Worm (Caenorhabditis elegans): Measurements from ENCODE around the gene ZK637.14.

ZK637.14 gene

ce11 chrIII:8866983-8867842, 21.7 kb downstream of the ZK637.14 start (continued):
- TF ChIP-seq madf-9 (GFP tag; conservative IDR thresholded peaks at IDR 0.05): no peak
- no peak for TF ChIP-seq egl-43 (GFP tag; IDR thresholded peaks at IDR 0.05)
- no peak for TF ChIP-seq sdz-12 (GFP tag; optimal IDR thresholded peaks at IDR 0.05)
- TF ChIP-seq spr-1 (tag; optimal IDR thresholded peaks at IDR 0.05): no peak
- no peak for TF ChIP-seq Y75B8A.6 (GFP tag; IDR thresholded peaks at IDR 0.05)
- TF ChIP-seq rbr-2 (tag; optimal IDR thresholded peaks at IDR 0.05): peak; percentile 40
- 0 out of 2 replicates have a peak, but pooled peaks have one; percentile 28 for TF ChIP-seq Y105C5A.15 (GFP tag; IDR thresholded peaks at IDR 0.05)
- TF ChIP-seq nhr-41 (GFP tag; IDR thresholded peaks at IDR 0.05): no peak
- TF ChIP-seq Y48G9A.11 (GFP tag; IDR thresholded peaks at IDR 0.05): no peak
- peak; percentile 14; the same call in 1 of the 2 replicates for TF ChIP-seq lin-1 (GFP tag; IDR thresholded peaks at IDR 0.05)
- TF ChIP-seq T26A8.4 (GFP tag; IDR thresholded peaks at IDR 0.05): no peak
- no peak for TF ChIP-seq F37D6.2 (tag; optimal IDR thresholded peaks at IDR 0.05)
- peak; percentile 13 for TF ChIP-seq nhr-25 (tag; optimal IDR thresholded peaks at IDR 0.05; ENCODE audit: borderline replicate concordance, insufficient read depth)
- no peak for TF ChIP-seq daf-19 (GFP tag; conservative IDR thresholded peaks at IDR 0.05)
- TF ChIP-seq ces-1 (GFP tag; optimal IDR thresholded peaks at IDR 0.05): no peak
- peak; percentile 41 for TF ChIP-seq mes-2 (tag; optimal IDR thresholded peaks at IDR 0.05; ENCODE audit: poor library complexity, severe bottlenecking)
- TF ChIP-seq lin-38 (GFP tag; IDR thresholded peaks at IDR 0.05): peak; percentile 13
- no peak for TF ChIP-seq ztf-11 (tag; optimal IDR thresholded peaks at IDR 0.05)
- TF ChIP-seq T20F7.1 (GFP tag; optimal IDR thresholded peaks at IDR 0.05): no peak
- TF ChIP-seq F44E2.7 (GFP tag; IDR thresholded peaks at IDR 0.05): no peak
- peak; percentile 38 for TF ChIP-seq hlh-11 (tag; optimal IDR thresholded peaks at IDR 0.05)
- TF ChIP-seq D1046.2 (GFP tag; IDR thresholded peaks at IDR 0.05): no peak
- no peak for TF ChIP-seq lir-3 (tag; optimal IDR thresholded peaks at IDR 0.05)
- peak; percentile 10 to 65 for TF ChIP-seq mdl-1 (tag; optimal IDR thresholded peaks at IDR 0.05)
- 0 out of 2 replicates have a peak, but pooled peaks have one; percentile 7 for TF ChIP-seq saeg-2 (GFP tag; IDR thresholded peaks at IDR 0.05)
- TF ChIP-seq nhr-11 (tag; optimal IDR thresholded peaks at IDR 0.05): no peak
- TF ChIP-seq F49E8.2 (tag; optimal IDR thresholded peaks at IDR 0.05; ENCODE audit: borderline replicate concordance): no peak
- TF ChIP-seq ceh-28 (tag; optimal IDR thresholded peaks at IDR 0.05): peak; percentile 41
- no peak for TF ChIP-seq spr-3 (GFP tag; optimal IDR thresholded peaks at IDR 0.05)
- peak in 1 of 2 experiments; percentile 42 for TF ChIP-seq lsy-2 (tag; optimal IDR thresholded peaks at IDR 0.05)
- TF ChIP-seq ceh-82 (tag; optimal IDR thresholded peaks at IDR 0.05): no peak
- no peak for TF ChIP-seq snpc-1.2 (GFP tag; IDR thresholded peaks at IDR 0.05)
- no peak for TF ChIP-seq tag-97 (GFP tag; IDR thresholded peaks at IDR 0.05)
- no peak for TF ChIP-seq pha-4 (GFP tag; IDR thresholded peaks at IDR 0.05)
- peak; percentile 39 for TF ChIP-seq pha-4 (tag; optimal IDR thresholded peaks at IDR 0.05)
- TF ChIP-seq dmd-9 (GFP tag; IDR thresholded peaks at IDR 0.05): no peak
- TF ChIP-seq ceh-32 (tag; optimal IDR thresholded peaks at IDR 0.05; ENCODE audit: poor library complexity): no peak
- no peak for TF ChIP-seq ama-1 (optimal IDR thresholded peaks at IDR 0.05)
- TF ChIP-seq aly-2 (tag; optimal IDR thresholded peaks at IDR 0.05): no peak

- TF ChIP-seq aha-1 (tag) (peak; percentile 99), ceh-20 (GFP tag; IDR thresholded peaks at IDR 0.05) (no peak), daf-16 (GFP tag; optimal IDR thresholded peaks at IDR 0.05) (no peak), daf-16 (tag; optimal IDR thresholded peaks at IDR 0.05) (peak; percentile 60), skn-1 (tag; optimal IDR thresholded peaks at IDR 0.05) (no peak), ctbp-1 (GFP tag; IDR thresholded peaks at IDR 0.05) (no peak), unc-62 (GFP tag; optimal IDR thresholded peaks at IDR 0.05 in 1 of 2) (no peak), unc-62 (tag; optimal IDR thresholded peaks at IDR 0.05) (no peak), nhr-11 (tag; optimal IDR thresholded peaks at IDR 0.05) (no peak), Y105C5A.15 (GFP tag; IDR thresholded peaks at IDR 0.05) (0 out of 2 replicates have a peak, but pooled peaks have one; percentile 13), lin-13 (GFP tag; optimal IDR thresholded peaks at IDR 0.05) (no peak), fkh-10 (GFP tag; optimal IDR thresholded peaks at IDR 0.05) (no peak), lim-7 (GFP tag; IDR thresholded peaks at IDR 0.05) (no peak), nhr-25 (tag; optimal IDR thresholded peaks at IDR 0.05; ENCODE audit: borderline replicate concordance, insufficient read depth) (no peak), daf-8 (GFP tag; IDR thresholded peaks at IDR 0.05) (no peak), unc-130 (GFP tag; optimal IDR thresholded peaks at IDR 0.05) (no peak)
Measured at ce11 chrIII:8866038-8866437, 22.9 kb downstream of the ZK637.14 start.

Measured in whole organism, L4 larva.